Fruit fly (Drosophila melanogaster) whole organism: Measurements from ENCODE around the gene heix.

Experiments used
- CG8478 ChIP-seq: fragments of >200 bp; optimal IDR thresholded peaks from 2 replicates; lab custom pipeline; 2018; ENCODE audit warnings: inconsistent platforms
- EcR ChIP-seq, 2 experiments: fragments of >200 bp; optimal IDR thresholded peaks; 2 replicates each; lab custom pipeline; 2017; ENCODE audit warnings: missing biosample characterization in 2 of 2, missing genetic modification characterization in 2 of 2, missing genetic modification reagents in 2 of 2
- pan ChIP-seq: fragments of >200 bp; optimal IDR thresholded peaks from 2 replicates; lab custom pipeline; 2017
- psq ChIP-seq: fragments of >200 bp; optimal IDR thresholded peaks from 2 replicates; lab custom pipeline; 2017
- usp ChIP-seq: fragments of >200 bp; optimal IDR thresholded peaks from 2 replicates; lab custom pipeline; 2017; ENCODE audit warnings: missing biosample characterization, missing genetic modification characterization, mixed read lengths

DNA sequence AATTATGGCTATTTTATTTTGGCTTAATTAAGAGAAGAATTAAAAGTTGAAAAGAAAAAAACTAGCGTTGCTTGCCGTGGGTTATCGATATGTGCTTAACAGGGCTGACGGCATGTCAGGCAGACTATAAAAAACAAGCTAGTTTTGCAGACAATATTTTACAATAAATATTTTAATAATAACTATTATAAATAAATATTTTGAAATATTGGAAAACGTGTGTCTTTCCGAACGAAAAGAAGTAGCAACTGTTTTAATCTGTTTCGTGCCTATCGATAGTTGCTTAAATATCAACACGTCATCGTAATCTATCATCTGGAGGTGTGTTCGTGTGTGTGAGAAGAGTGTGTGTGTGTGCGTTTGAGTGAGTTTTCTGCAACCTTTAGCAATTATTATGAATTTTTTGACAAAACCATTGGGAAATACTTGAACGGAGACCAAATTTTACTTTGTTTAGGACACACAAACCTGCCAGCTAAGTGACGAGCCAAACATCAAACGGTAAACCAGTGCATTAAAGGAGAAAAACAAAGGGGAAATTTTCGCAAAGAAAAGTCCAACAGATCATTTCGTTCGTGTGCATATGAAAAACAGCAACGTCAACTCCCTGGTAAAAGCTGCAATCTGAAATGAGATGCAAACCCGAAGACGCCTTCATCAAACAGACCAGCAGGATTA is 7.5 kb upstream of the heix start, which contains the start of the genes CG5861 and Syx5:
- no peak for TF ChIP-seq usp (GFP tag; lab: Kevin White, UChicago)
- no peak for TF ChIP-seq psq (lab: Kevin White, UChicago)
- no peak for TF ChIP-seq EcR (GFP tag; optimal IDR thresholded peaks at IDR 0.05; lab: Kevin White, UChicago)
- TF ChIP-seq pan (lab: Kevin White, UChicago) = no peak
- TF ChIP-seq CG8478 (lab: Kevin White, UChicago) = no peak
